Worm (Caenorhabditis elegans) whole organism, L3 larva: ENCODE measurements around the gene plk-3.

Experiments
- R02D3.7 ChIP-seq: fragments of 150-350 bp; optimal IDR thresholded peaks from 2 replicates; lab custom pipeline; 2014; ENCODE audit warnings: missing biosample characterization, missing genetic modification characterization
- ZK546.5 ChIP-seq: sonication (generic microtip); optimal IDR thresholded peaks from 2 replicates; lab custom pipeline; 2017; ENCODE audit warnings: missing biosample characterization, missing genetic modification characterization
- aly-2 ChIP-seq: fragments of 150-350 bp; optimal IDR thresholded peaks from 2 replicates; lab custom pipeline; 2014; ENCODE audit warnings: missing biosample characterization, missing genetic modification characterization
- ama-1 ChIP-seq: fragments of 150-350 bp; optimal IDR thresholded peaks from 2 replicates; lab custom pipeline; 2018
- ceh-16 ChIP-seq: sonication (generic microtip); optimal IDR thresholded peaks from 2 replicates; lab custom pipeline; 2017; ENCODE audit warnings: missing biosample characterization, missing genetic modification characterization
- ceh-9 ChIP-seq: sonication (generic microtip); optimal IDR thresholded peaks from 2 replicates; lab custom pipeline; 2018; ENCODE audit warnings: missing biosample characterization, missing genetic modification characterization
- daf-12 ChIP-seq: fragments of 150-350 bp; optimal IDR thresholded peaks from 2 replicates; lab custom pipeline; 2014; ENCODE audit warnings: missing biosample characterization, missing genetic modification reagents, missing genetic modification characterization
- egl-27 ChIP-seq: sonication (generic microtip); optimal IDR thresholded peaks from 4 replicates; lab custom pipeline; 2017; ENCODE audit warnings: missing biosample characterization, missing genetic modification reagents, missing genetic modification characterization
- elt-1 ChIP-seq: fragments of 150-350 bp; optimal IDR thresholded peaks from 2 replicates; lab custom pipeline; 2014; ENCODE audit warnings: missing biosample characterization, missing genetic modification characterization
- elt-2 ChIP-seq: sonication (generic microtip); optimal IDR thresholded peaks from 2 replicates; lab custom pipeline; 2016; ENCODE audit warnings: missing genetic modification reagents, mild to moderate bottlenecking, missing genetic modification characterization, missing compliant biosample characterization
- elt-3 ChIP-seq, 3 experiments: fragments of 150-350 bp in 1 of 3; sonication (generic microtip) in 2 of 3; optimal IDR thresholded peaks; 2 replicates in 2 of 3; 4 replicates in 1 of 3; lab custom pipeline; 2014 to 2017; ENCODE audit warnings: missing biosample characterization in 3 of 3, missing genetic modification characterization in 3 of 3
- eor-1 ChIP-seq, 2 experiments: fragments of 150-350 bp; optimal IDR thresholded peaks; 2 replicates each; lab custom pipeline; 2014 to 2018; ENCODE audit warnings: missing biosample characterization in 2 of 2, missing genetic modification characterization in 2 of 2
- fkh-2 ChIP-seq: fragments of 150-350 bp; optimal IDR thresholded peaks from 2 replicates; lab custom pipeline; 2014; ENCODE audit warnings: missing biosample characterization, missing genetic modification reagents, missing genetic modification characterization
- hmg-11 ChIP-seq: sonication (generic microtip); optimal IDR thresholded peaks from 2 replicates; lab custom pipeline; 2016; ENCODE audit warnings: missing genetic modification characterization, missing compliant biosample characterization
- jun-1 ChIP-seq: fragments of 150-350 bp; optimal IDR thresholded peaks from 2 replicates; lab custom pipeline; 2014; ENCODE audit warnings: missing biosample characterization, missing genetic modification reagents, missing genetic modification characterization
- lin-15B ChIP-seq: fragments of 150-350 bp; optimal IDR thresholded peaks from 2 replicates; lab custom pipeline; 2014; ENCODE audit warnings: missing biosample characterization, missing genetic modification characterization
- lin-39 ChIP-seq: fragments of 150-350 bp; optimal IDR thresholded peaks from 2 replicates; lab custom pipeline; 2018; ENCODE audit warnings: missing biosample characterization, missing genetic modification reagents, missing genetic modification characterization
- lsy-12 ChIP-seq: sonication (generic microtip); optimal IDR thresholded peaks from 2 replicates; lab custom pipeline; 2016; ENCODE audit warnings: mild to moderate bottlenecking, missing genetic modification characterization, missing compliant biosample characterization
- nfya-1 ChIP-seq: sonication (generic microtip); optimal IDR thresholded peaks from 2 replicates; lab custom pipeline; 2017; ENCODE audit warnings: missing genetic modification characterization, mild to moderate bottlenecking, missing compliant biosample characterization, antibody characterized with exemption, moderate library complexity; ENCODE audit not compliant: insufficient read depth
- nhr-23 ChIP-seq: fragments of 150-350 bp; optimal IDR thresholded peaks from 2 replicates; lab custom pipeline; 2014; ENCODE audit warnings: missing biosample characterization, missing genetic modification reagents, missing genetic modification characterization
- nhr-25 ChIP-seq: sonication (generic microtip); optimal IDR thresholded peaks from 2 replicates; lab custom pipeline; 2017; ENCODE audit warnings: missing biosample characterization, missing genetic modification characterization
- nhr-28 ChIP-seq: fragments of 150-350 bp; optimal IDR thresholded peaks from 2 replicates; lab custom pipeline; 2014; ENCODE audit warnings: missing biosample characterization, missing genetic modification characterization
- nhr-43 ChIP-seq: sonication (generic microtip); optimal IDR thresholded peaks from 2 replicates; lab custom pipeline; 2016; ENCODE audit warnings: mild to moderate bottlenecking, missing genetic modification characterization, missing compliant biosample characterization; ENCODE audit not compliant: poor library complexity, severe bottlenecking
- nhr-67 ChIP-seq: fragments of 150-350 bp; optimal IDR thresholded peaks from 2 replicates; lab custom pipeline; 2014; ENCODE audit warnings: missing biosample characterization, missing genetic modification characterization
- nhr-76 ChIP-seq: fragments of 150-350 bp; sonication (generic microtip); optimal IDR thresholded peaks from 5 replicates; lab custom pipeline; 2014; ENCODE audit warnings: missing biosample characterization, missing genetic modification characterization
- nhr-77 ChIP-seq: fragments of 150-350 bp; optimal IDR thresholded peaks from 2 replicates; lab custom pipeline; 2014; ENCODE audit warnings: missing biosample characterization, missing genetic modification characterization
- pha-4 ChIP-seq: fragments of 150-350 bp; optimal IDR thresholded peaks from 2 replicates; lab custom pipeline; 2014; ENCODE audit warnings: missing biosample characterization, missing genetic modification reagents, missing genetic modification characterization
- pqm-1 ChIP-seq: fragments of 150-350 bp; optimal IDR thresholded peaks from 2 replicates; lab custom pipeline; 2017; ENCODE audit warnings: missing biosample characterization, missing genetic modification characterization, inconsistent platforms
- sea-2 ChIP-seq: fragments of 150-350 bp; sonication (generic microtip); optimal IDR thresholded peaks from 4 replicates; lab custom pipeline; 2014; ENCODE audit warnings: missing biosample characterization, missing genetic modification reagents, missing genetic modification characterization
- skn-1 ChIP-seq: fragments of 150-350 bp; optimal IDR thresholded peaks from 2 replicates; lab custom pipeline; 2014; ENCODE audit warnings: missing biosample characterization, missing genetic modification characterization
- tbx-2 ChIP-seq: sonication (generic microtip); optimal IDR thresholded peaks from 2 replicates; lab custom pipeline; 2016; ENCODE audit warnings: mild to moderate bottlenecking, missing genetic modification characterization, missing compliant biosample characterization
- unc-39 ChIP-seq: sonication (generic microtip); optimal IDR thresholded peaks from 4 replicates; lab custom pipeline; 2017; ENCODE audit warnings: missing biosample characterization, missing genetic modification characterization
- unc-62 ChIP-seq: fragments of 150-350 bp; sonication (generic microtip); optimal IDR thresholded peaks from 4 replicates; lab custom pipeline; 2014; ENCODE audit warnings: missing biosample characterization, missing genetic modification reagents, missing genetic modification characterization
- zag-1 ChIP-seq: fragments of 150-350 bp; optimal IDR thresholded peaks from 2 replicates; lab custom pipeline; 2014; ENCODE audit warnings: missing biosample characterization, missing genetic modification characterization
- ztf-11 ChIP-seq: fragments of 150-350 bp; optimal IDR thresholded peaks from 2 replicates; lab custom pipeline; 2014; ENCODE audit warnings: missing biosample characterization, missing genetic modification characterization

The plk-3 gene

ce11 chrIV:7507305-7507704 is 34.3 kb upstream of the plk-3 start:
- TF ChIP-seq elt-2 (peak; percentile 37), nhr-23 (tag; lab: Kevin White, UChicago) (peak; percentile 29), pha-4 (tag; lab: Kevin White, UChicago) (peak; percentile 66), lin-15B (tag; lab: Kevin White, UChicago) (peak; percentile 23), nhr-25 (tag; lab: Kevin White, UChicago) (peak; percentile 33), ama-1 (peak; percentile 83), zag-1 (tag; lab: Kevin White, UChicago) (no peak), nhr-43 (peak; percentile 52), elt-1 (tag; lab: Kevin White, UChicago) (no peak)
- TF ChIP-seq, all 47 proteins: peak for 7

ce11 chrIV:7506711-7507110 is 33.7 kb upstream of the plk-3 start:
- no peak for TF ChIP-seq tbx-2 (tag; lab: Kevin White, UChicago)
- TF ChIP-seq zag-1 (tag; lab: Kevin White, UChicago), result no peak
- TF ChIP-seq pha-4 (tag; lab: Kevin White, UChicago), result no peak
- TF ChIP-seq nhr-67 (tag; lab: Kevin White, UChicago), result no peak
- no peak for TF ChIP-seq ama-1
- TF ChIP-seq nhr-76 (tag; lab: Kevin White, UChicago), result no peak
- no peak for TF ChIP-seq nhr-77 (tag; lab: Kevin White, UChicago)
- no peak for TF ChIP-seq elt-1 (tag; lab: Kevin White, UChicago)
- no peak for TF ChIP-seq ztf-11 (tag; lab: Kevin White, UChicago)
- TF ChIP-seq sea-2, result no peak
- no peak for TF ChIP-seq elt-3 (tag; optimal IDR thresholded peaks at IDR 0.05; lab: Kevin White, UChicago)
- TF ChIP-seq nhr-43, result no peak
- TF ChIP-seq daf-12 (tag; lab: Kevin White, UChicago), result no peak
- TF ChIP-seq ceh-9 (tag; lab: Kevin White, UChicago), result no peak
- TF ChIP-seq nhr-28 (tag; lab: Kevin White, UChicago), result no peak
- TF ChIP-seq eor-1 (tag; optimal IDR thresholded peaks at IDR 0.05; lab: Kevin White, UChicago), result no peak
- TF ChIP-seq ZK546.5 (tag; lab: Kevin White, UChicago), result no peak
- no peak for TF ChIP-seq nhr-25 (tag; lab: Kevin White, UChicago)
- no peak for TF ChIP-seq hmg-11 (tag; lab: Kevin White, UChicago)
- TF ChIP-seq elt-2, result no peak

DNA sequence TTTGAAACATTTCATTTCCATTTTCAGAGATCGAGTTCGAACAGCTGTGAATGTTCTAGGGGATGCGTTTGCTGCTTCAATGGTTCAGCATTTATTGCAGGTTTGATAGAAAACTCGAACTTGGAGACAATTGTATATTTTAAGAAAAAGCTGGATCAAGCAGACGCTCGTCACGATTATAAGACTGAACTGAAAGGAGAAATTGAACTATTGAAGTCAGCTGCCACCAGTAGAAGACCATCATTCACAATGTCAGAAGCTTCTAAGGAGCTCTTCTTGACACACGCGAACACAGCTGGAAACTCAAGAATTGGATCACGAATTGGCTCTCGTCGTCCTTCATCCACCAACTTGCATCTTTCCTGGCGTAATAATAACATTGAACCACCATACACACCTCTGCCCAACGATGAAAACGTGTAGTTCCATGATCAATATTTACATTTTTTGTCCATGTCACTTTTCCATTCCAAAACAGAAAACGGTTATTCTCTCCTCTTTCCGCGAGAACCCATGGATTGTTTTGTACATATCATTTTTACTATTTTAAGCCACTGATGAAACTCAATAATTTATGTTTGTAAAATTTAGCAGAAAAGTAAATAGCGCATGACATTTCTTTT is 33.0 kb upstream of the plk-3 start:
- no peak for TF ChIP-seq ztf-11 (tag; lab: Kevin White, UChicago)
- TF ChIP-seq sea-2, result no peak
- peak; percentile 4 for TF ChIP-seq pqm-1 (tag; lab: Kevin White, UChicago)
- peak; percentile 54 for TF ChIP-seq nhr-43
- peak; percentile 30 for TF ChIP-seq R02D3.7
- TF ChIP-seq pha-4 (tag; lab: Kevin White, UChicago), result peak; percentile 65
- no peak for TF ChIP-seq ceh-9 (tag; lab: Kevin White, UChicago)
- TF ChIP-seq elt-2, result peak; percentile 38
- peak; percentile 48 for TF ChIP-seq lsy-12 (tag; lab: Kevin White, UChicago)
- no peak for TF ChIP-seq nfya-1 (tag; lab: Kevin White, UChicago)
- TF ChIP-seq aly-2 (tag; lab: Kevin White, UChicago), result peak; percentile 44
- TF ChIP-seq ama-1, result peak; percentile 95
- peak; percentile 25 for TF ChIP-seq lin-39 (tag; lab: Kevin White, UChicago)
- TF ChIP-seq skn-1 (tag; lab: Kevin White, UChicago), result no peak
- TF ChIP-seq unc-62, result no peak

- TF ChIP-seq nfya-1 (tag; lab: Kevin White, UChicago), result no peak
- no peak for TF ChIP-seq tbx-2 (tag; lab: Kevin White, UChicago)
- TF ChIP-seq nhr-43, result no peak
- no peak for TF ChIP-seq ceh-16 (tag; lab: Kevin White, UChicago)
- no peak for TF ChIP-seq unc-39 (tag; lab: Kevin White, UChicago)
- no peak for TF ChIP-seq egl-27 (tag; lab: Kevin White, UChicago)
- TF ChIP-seq elt-1 (tag; lab: Kevin White, UChicago), result no peak
- no peak for TF ChIP-seq jun-1 (tag; lab: Kevin White, UChicago)
- no peak for TF ChIP-seq skn-1 (tag; lab: Kevin White, UChicago)
- TF ChIP-seq nhr-28 (tag; lab: Kevin White, UChicago), result no peak
- no peak for TF ChIP-seq nhr-77 (tag; lab: Kevin White, UChicago)
- no peak for TF ChIP-seq ztf-11 (tag; lab: Kevin White, UChicago)
- TF ChIP-seq fkh-2 (tag; lab: Kevin White, UChicago), result no peak
- TF ChIP-seq, all 47 proteins: peak for 0
Observed at ce11 chrIV:7503322-7503721, 30.3 kb upstream of the plk-3 start, which contains the start of gene glt-6. glt-6 (plus strand) TSS chrIV:7503622.
